Worm (Caenorhabditis elegans) whole organism, L2 larva: ENCODE results near the gene F32A5.4.

Experiments used
- R02D3.7 ChIP-seq: fragments of 150-350 bp; optimal IDR thresholded peaks from 2 replicates; lab custom pipeline; 2014; ENCODE audit warnings: missing biosample characterization, missing genetic modification characterization
- fos-1 ChIP-seq: fragments of 150-350 bp; optimal IDR thresholded peaks from 2 replicates; lab custom pipeline; 2014; ENCODE audit warnings: missing biosample characterization, missing genetic modification characterization

DNA sequence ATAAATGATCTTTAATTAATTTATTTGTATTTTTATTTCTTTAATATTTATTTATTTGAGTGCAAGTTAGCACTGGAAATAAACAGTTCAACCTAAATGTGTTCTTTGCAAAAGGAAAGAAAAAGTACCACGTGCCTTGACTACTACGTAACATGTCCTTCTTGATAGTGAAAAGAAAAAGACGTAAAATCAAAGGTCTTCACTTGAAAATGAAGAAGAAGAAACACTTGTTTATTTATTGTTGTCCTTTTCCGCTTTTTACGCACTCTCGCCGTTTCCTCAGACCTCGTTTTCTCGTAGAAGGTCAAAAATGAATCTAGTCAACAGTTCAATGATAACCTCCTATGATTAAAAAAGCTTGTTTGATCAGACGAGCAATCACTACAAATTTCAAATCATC, 49.0 kb downstream of the F32A5.4 start:
- no peak for TF ChIP-seq R02D3.7 (tag; lab: Kevin White, UChicago)
- peak; percentile 15 for TF ChIP-seq fos-1 (tag; lab: Kevin White, UChicago)
